Worm (Caenorhabditis elegans) whole organism, early embryonic: ENCODE data around the gene C16A11.2.

Experiments used
- B0310.2 ChIP-seq: sonication (generic microtip); optimal IDR thresholded peaks from 2 replicates; lab custom pipeline; 2016; ENCODE audit warnings: mild to moderate bottlenecking, missing genetic modification characterization, missing compliant biosample characterization
- F13C5.2 ChIP-seq: sonication (generic microtip); optimal IDR thresholded peaks from 2 replicates; lab custom pipeline; 2017; ENCODE audit warnings: mild to moderate bottlenecking, missing genetic modification characterization, inconsistent platforms, missing compliant biosample characterization
- aly-1 ChIP-seq: sonication (generic microtip); optimal IDR thresholded peaks from 2 replicates; lab custom pipeline; 2016; ENCODE audit warnings: missing genetic modification characterization, missing compliant biosample characterization
- ama-1 ChIP-seq: fragments of 150-350 bp; optimal IDR thresholded peaks from 2 replicates; lab custom pipeline; 2014
- ceh-13 ChIP-seq: fragments of 200-800 bp; sonication (Bioruptor generic); optimal IDR thresholded peaks from 2 replicates; lab custom pipeline; 2018; ENCODE audit warnings: mild to moderate bottlenecking, missing genetic modification characterization, missing compliant biosample characterization
- ceh-36 ChIP-seq: sonication (generic microtip); optimal IDR thresholded peaks from 2 replicates; lab custom pipeline; 2016; ENCODE audit warnings: missing genetic modification characterization, inconsistent platforms, missing compliant biosample characterization
- ets-7 ChIP-seq: sonication (generic microtip); optimal IDR thresholded peaks from 2 replicates; lab custom pipeline; 2016; ENCODE audit warnings: missing genotype, missing genetic modification characterization, missing compliant biosample characterization
- flt-1 ChIP-seq: fragments of 200-800 bp; sonication (Bioruptor generic); IDR thresholded peaks from 2 replicates; pipeline ENCODE4 v1.3.6; 2022; ENCODE audit warnings: missing genetic modification characterization, missing compliant biosample characterization
- hmbx-1 ChIP-seq: sonication (generic microtip); optimal IDR thresholded peaks from 2 replicates; lab custom pipeline; 2016; ENCODE audit warnings: mild to moderate bottlenecking, missing genetic modification characterization, missing compliant biosample characterization
- hmg-4 ChIP-seq: fragments of 200-800 bp; sonication (Bioruptor generic); optimal IDR thresholded peaks from 2 replicates; lab custom pipeline; 2018; ENCODE audit warnings: mild to moderate bottlenecking, missing genetic modification characterization, missing compliant biosample characterization
- hnd-1 ChIP-seq: sonication (generic microtip); optimal IDR thresholded peaks from 2 replicates; lab custom pipeline; 2016; ENCODE audit warnings: missing genetic modification characterization, missing compliant biosample characterization
- scrt-1 ChIP-seq: fragments of 200-800 bp; sonication (Bioruptor generic); IDR thresholded peaks from 2 replicates; pipeline ENCODE4 v1.3.6; 2022; ENCODE audit warnings: missing genetic modification characterization, missing compliant biosample characterization
- sea-1 ChIP-seq: fragments of 200-800 bp; sonication (Bioruptor generic); conservative IDR thresholded peaks from 2 replicates; pipeline ENCODE4 v1.3.6; 2022; ENCODE audit warnings: missing genetic modification characterization, missing compliant biosample characterization
- tra-4 ChIP-seq: sonication (generic microtip); optimal IDR thresholded peaks from 2 replicates; lab custom pipeline; 2017; ENCODE audit warnings: missing genetic modification characterization, missing compliant biosample characterization

DNA sequence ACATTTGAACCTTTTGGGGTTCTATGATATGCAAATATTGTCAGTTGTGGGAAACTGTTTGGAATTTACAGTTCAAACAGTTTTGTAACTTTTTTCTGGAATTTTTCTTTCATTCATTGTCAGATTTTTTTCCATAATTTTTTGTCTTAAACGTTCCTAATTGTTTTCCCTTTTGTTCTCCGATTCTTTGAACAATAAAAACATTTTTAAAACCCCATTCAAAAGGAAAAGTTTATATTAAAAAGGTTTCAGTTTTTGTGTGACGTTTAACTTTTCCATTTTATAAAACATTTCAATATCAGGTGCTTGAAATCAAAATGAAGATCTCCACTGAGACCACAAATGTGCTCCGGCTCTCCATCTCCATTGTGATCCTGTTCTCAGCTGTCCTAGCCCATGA lies 18.9 kb upstream of the C16A11.2 start, which contains the start of gene F31D5.1:
- TF ChIP-seq ama-1 (lab: Kevin White, UChicago): no peak
- no peak for TF ChIP-seq B0310.2 (tag; lab: Kevin White, UChicago)
- TF ChIP-seq flt-1 (GFP tag; lab: Robert Waterston, UW): no peak
- no peak for TF ChIP-seq hmg-4 (GFP tag; lab: Kevin White, UChicago)
- TF ChIP-seq tra-4 (tag; lab: Kevin White, UChicago): no peak
- no peak for TF ChIP-seq aly-1 (tag; lab: Kevin White, UChicago)
- no peak for TF ChIP-seq F13C5.2 (tag; lab: Kevin White, UChicago)
- no peak for TF ChIP-seq sea-1
- TF ChIP-seq ceh-36: no peak
- TF ChIP-seq hmbx-1 (tag; lab: Kevin White, UChicago): no peak
- no peak for TF ChIP-seq hnd-1 (tag; lab: Kevin White, UChicago)
- no peak for TF ChIP-seq ets-7 (tag; lab: Kevin White, UChicago)
- no peak for TF ChIP-seq scrt-1
- TF ChIP-seq ceh-13 (GFP tag; lab: Kevin White, UChicago): no peak
